Worm (Caenorhabditis elegans) whole organism, young adult: Measurements from ENCODE around the gene trxr-2.
A peak's percentile ranks its signal among the peaks of the same experiment; 100 is the strongest.

Source experiments
- B0261.1 ChIP-seq: sonication (generic microtip); optimal IDR thresholded peaks from 2 replicates; lab custom pipeline; 2016; ENCODE audit warnings: mild to moderate bottlenecking, missing genetic modification characterization, moderate library complexity, missing compliant biosample characterization
- D2030.7 ChIP-seq: fragments of 200-800 bp; sonication (Bioruptor generic); IDR thresholded peaks from 2 replicates; pipeline ENCODE4 v1.3.6; 2022; ENCODE audit warnings: missing genetic modification reagents, missing genetic modification characterization, missing compliant biosample characterization
- F33H1.4 ChIP-seq: fragments of 200-800 bp; sonication (Bioruptor generic); IDR thresholded peaks from 2 replicates; pipeline ENCODE4 v1.3.6; 2022; ENCODE audit warnings: missing genetic modification reagents, missing genetic modification characterization, missing compliant biosample characterization
- F39B2.1 ChIP-seq: fragments of 200-800 bp; sonication (Bioruptor generic); IDR thresholded peaks from 2 replicates; pipeline ENCODE4 v1.3.6; 2022; ENCODE audit warnings: missing genetic modification reagents, missing genetic modification characterization, missing compliant biosample characterization
- F49E8.2 ChIP-seq: sonication (generic microtip); optimal IDR thresholded peaks from 3 replicates; lab custom pipeline; 2017; ENCODE audit warnings: missing genetic modification characterization, mild to moderate bottlenecking, missing compliant biosample characterization, antibody characterized with exemption, moderate library complexity; ENCODE audit not compliant: insufficient read depth
- F55B11.4 ChIP-seq: sonication (generic microtip); optimal IDR thresholded peaks from 2 replicates; lab custom pipeline; 2016; ENCODE audit warnings: missing compliant biosample characterization, missing genetic modification characterization, borderline replicate concordance; ENCODE audit not compliant: insufficient read depth
- K11D2.4 ChIP-seq: fragments of 200-800 bp; sonication (Bioruptor generic); IDR thresholded peaks from 2 replicates; pipeline ENCODE4 v1.3.6; 2022; ENCODE audit warnings: missing genetic modification reagents, missing genetic modification characterization, missing compliant biosample characterization
- K12H6.12 ChIP-seq: fragments of 200-800 bp; sonication (Bioruptor generic); optimal IDR thresholded peaks from 2 replicates; lab custom pipeline; 2018; ENCODE audit warnings: mild to moderate bottlenecking, missing genetic modification characterization, missing compliant biosample characterization
- Y53F4B.3 ChIP-seq: fragments of 200-800 bp; sonication (Bioruptor generic); IDR thresholded peaks from 2 replicates; pipeline ENCODE4 v1.3.6; 2022; ENCODE audit warnings: missing genetic modification reagents, missing genetic modification characterization, missing compliant biosample characterization
- Y53G8AR.9 ChIP-seq: fragments of 200-800 bp; sonication (Bioruptor generic); conservative IDR thresholded peaks from 2 replicates; pipeline ENCODE4 v1.3.6; 2022; ENCODE audit warnings: missing genetic modification reagents, missing genetic modification characterization, missing compliant biosample characterization
- aptf-2 ChIP-seq: fragments of 200-800 bp; sonication (Bioruptor generic); conservative IDR thresholded peaks from 2 replicates; pipeline ENCODE4 v1.3.6; 2022; ENCODE audit warnings: missing genetic modification reagents, missing genetic modification characterization, missing compliant biosample characterization
- aptf-3 ChIP-seq: fragments of 200-800 bp; sonication (Bioruptor generic); IDR thresholded peaks from 2 replicates; pipeline ENCODE4 v1.3.6; 2022; ENCODE audit warnings: missing genetic modification characterization, missing compliant biosample characterization
- atf-7 ChIP-seq: sonication (generic microtip); optimal IDR thresholded peaks from 2 replicates; lab custom pipeline; 2017; ENCODE audit warnings: mild to moderate bottlenecking, missing genetic modification characterization, missing compliant biosample characterization
- attf-3 ChIP-seq: fragments of 200-800 bp; sonication (Bioruptor generic); conservative IDR thresholded peaks from 2 replicates; pipeline ENCODE4 v1.3.6; 2022; ENCODE audit warnings: missing genetic modification reagents, missing genetic modification characterization, missing compliant biosample characterization
- attf-5 ChIP-seq: fragments of 200-800 bp; sonication (Bioruptor generic); optimal IDR thresholded peaks from 2 replicates; lab custom pipeline; 2018; ENCODE audit warnings: mild to moderate bottlenecking, missing genetic modification characterization, missing compliant biosample characterization
- ceh-100 ChIP-seq: fragments of 200-800 bp; sonication (Bioruptor generic); IDR thresholded peaks from 2 replicates; pipeline ENCODE4 v1.3.6; 2022; ENCODE audit warnings: missing genetic modification reagents, missing genetic modification characterization, missing compliant biosample characterization
- chd-7 ChIP-seq: sonication (generic microtip); optimal IDR thresholded peaks from 2 replicates; lab custom pipeline; 2016; ENCODE audit warnings: mild to moderate bottlenecking, missing genetic modification characterization, moderate library complexity, missing compliant biosample characterization
- dpl-1 ChIP-seq: fragments of 150-350 bp; optimal IDR thresholded peaks from 2 replicates; lab custom pipeline; 2014; ENCODE audit warnings: missing biosample characterization, missing genetic modification reagents, missing genetic modification characterization
- efl-1 ChIP-seq: fragments of 150-350 bp; optimal IDR thresholded peaks from 2 replicates; lab custom pipeline; 2014; ENCODE audit warnings: missing biosample characterization, missing genetic modification reagents, missing genetic modification characterization
- egl-18 ChIP-seq: fragments of 200-800 bp; sonication (Bioruptor generic); IDR thresholded peaks from 2 replicates; pipeline ENCODE4 v1.3.6; 2022; ENCODE audit warnings: missing genetic modification reagents, missing genetic modification characterization, missing compliant biosample characterization
- hlh-12 ChIP-seq: sonication (generic microtip); optimal IDR thresholded peaks from 2 replicates; lab custom pipeline; 2016; ENCODE audit warnings: missing genetic modification characterization, missing compliant biosample characterization
- hlh-26 ChIP-seq: fragments of 200-800 bp; sonication (Bioruptor generic); conservative IDR thresholded peaks from 2 replicates; pipeline ENCODE4 v1.3.6; 2022; ENCODE audit warnings: missing genetic modification reagents, missing genetic modification characterization, missing compliant biosample characterization
- hmg-1.2 ChIP-seq: fragments of 200-800 bp; sonication (Bioruptor generic); IDR thresholded peaks from 2 replicates; pipeline ENCODE4 v1.3.6; 2022; ENCODE audit warnings: missing genetic modification reagents, missing genetic modification characterization, missing compliant biosample characterization
- hrde-1 ChIP-seq: sonication (generic microtip); optimal IDR thresholded peaks from 2 replicates; lab custom pipeline; 2016; ENCODE audit warnings: missing genetic modification characterization, mild to moderate bottlenecking, missing compliant biosample characterization, moderate library complexity, missing genotype, missing genetic modification reagents, borderline replicate concordance
- lin-26 ChIP-seq: fragments of 200-800 bp; sonication (Bioruptor generic); IDR thresholded peaks from 2 replicates; pipeline ENCODE4 v1.3.6; 2022; ENCODE audit warnings: missing genetic modification reagents, missing genetic modification characterization, missing compliant biosample characterization
- lin-35 ChIP-seq, 3 experiments: fragments of 150-350 bp in 2 of 3; sonication (generic microtip) in 1 of 3; optimal IDR thresholded peaks; 2 replicates each; lab custom pipeline; 2014 to 2018; ENCODE audit warnings: missing biosample characterization in 3 of 3, missing genetic modification characterization in 3 of 3, missing genetic modification reagents in 3 of 3
- madf-6 ChIP-seq: fragments of 200-800 bp; sonication (Bioruptor generic); IDR thresholded peaks from 2 replicates; pipeline ENCODE4 v1.3.6; 2022; ENCODE audit warnings: missing genetic modification reagents, missing genetic modification characterization, missing compliant biosample characterization
- madf-8 ChIP-seq: fragments of 200-800 bp; sonication (Bioruptor generic); conservative IDR thresholded peaks from 2 replicates; pipeline ENCODE4 v1.3.6; 2022; ENCODE audit warnings: missing genetic modification reagents, missing genetic modification characterization, missing compliant biosample characterization
- mel-28 ChIP-seq: sonication (generic microtip); optimal IDR thresholded peaks from 2 replicates; lab custom pipeline; 2016; ENCODE audit warnings: borderline replicate concordance, mild to moderate bottlenecking, missing genetic modification characterization, missing compliant biosample characterization
- mes-4 ChIP-seq: sonication (generic microtip); optimal IDR thresholded peaks from 2 replicates; lab custom pipeline; 2016; ENCODE audit warnings: missing genotype, missing genetic modification characterization, missing compliant biosample characterization
- nfya-2 ChIP-seq: fragments of 200-800 bp; sonication (Bioruptor generic); IDR thresholded peaks from 2 replicates; pipeline ENCODE4 v1.3.6; 2022; ENCODE audit warnings: missing genetic modification reagents, missing genetic modification characterization, missing compliant biosample characterization
- nfyb-1 ChIP-seq: fragments of 200-800 bp; sonication (Bioruptor generic); IDR thresholded peaks from 2 replicates; pipeline ENCODE4 v1.3.6; 2022; ENCODE audit warnings: missing genetic modification reagents, missing genetic modification characterization, missing compliant biosample characterization
- pbrm-1 ChIP-seq: fragments of 200-800 bp; sonication (Bioruptor generic); IDR thresholded peaks from 2 replicates; pipeline ENCODE4 v1.3.6; 2022; ENCODE audit warnings: missing genetic modification reagents, missing genetic modification characterization, missing compliant biosample characterization
- repo-1 ChIP-seq: sonication (generic microtip); optimal IDR thresholded peaks from 2 replicates; lab custom pipeline; 2017; ENCODE audit warnings: mild to moderate bottlenecking, missing genetic modification characterization, missing compliant biosample characterization
- snpc-3.4 ChIP-seq: sonication (generic microtip); optimal IDR thresholded peaks from 2 replicates; lab custom pipeline; 2017; ENCODE audit warnings: missing genetic modification characterization, mild to moderate bottlenecking, missing compliant biosample characterization, antibody characterized with exemption, moderate library complexity, missing genotype, missing genetic modification reagents
- unc-62 ChIP-seq: fragments of 150-350 bp; optimal IDR thresholded peaks from 2 replicates; lab custom pipeline; 2014; ENCODE audit warnings: missing biosample characterization, missing genetic modification reagents, missing genetic modification characterization
- xnd-1 ChIP-seq: sonication (generic microtip); optimal IDR thresholded peaks from 2 replicates; lab custom pipeline; 2016; ENCODE audit warnings: missing genotype, missing genetic modification reagents, missing genetic modification characterization, missing compliant biosample characterization
- zfh-2 ChIP-seq: fragments of 200-800 bp; sonication (Bioruptor generic); conservative IDR thresholded peaks from 2 replicates; pipeline ENCODE4 v1.3.6; 2022; ENCODE audit warnings: missing genetic modification reagents, missing genetic modification characterization, missing compliant biosample characterization
- ztf-25 ChIP-seq: fragments of 200-800 bp; sonication (Bioruptor generic); IDR thresholded peaks from 2 replicates; pipeline ENCODE4 v1.3.6; 2022; ENCODE audit warnings: missing genetic modification reagents, missing genetic modification characterization, missing compliant biosample characterization

trxr-2 gene

DNA sequence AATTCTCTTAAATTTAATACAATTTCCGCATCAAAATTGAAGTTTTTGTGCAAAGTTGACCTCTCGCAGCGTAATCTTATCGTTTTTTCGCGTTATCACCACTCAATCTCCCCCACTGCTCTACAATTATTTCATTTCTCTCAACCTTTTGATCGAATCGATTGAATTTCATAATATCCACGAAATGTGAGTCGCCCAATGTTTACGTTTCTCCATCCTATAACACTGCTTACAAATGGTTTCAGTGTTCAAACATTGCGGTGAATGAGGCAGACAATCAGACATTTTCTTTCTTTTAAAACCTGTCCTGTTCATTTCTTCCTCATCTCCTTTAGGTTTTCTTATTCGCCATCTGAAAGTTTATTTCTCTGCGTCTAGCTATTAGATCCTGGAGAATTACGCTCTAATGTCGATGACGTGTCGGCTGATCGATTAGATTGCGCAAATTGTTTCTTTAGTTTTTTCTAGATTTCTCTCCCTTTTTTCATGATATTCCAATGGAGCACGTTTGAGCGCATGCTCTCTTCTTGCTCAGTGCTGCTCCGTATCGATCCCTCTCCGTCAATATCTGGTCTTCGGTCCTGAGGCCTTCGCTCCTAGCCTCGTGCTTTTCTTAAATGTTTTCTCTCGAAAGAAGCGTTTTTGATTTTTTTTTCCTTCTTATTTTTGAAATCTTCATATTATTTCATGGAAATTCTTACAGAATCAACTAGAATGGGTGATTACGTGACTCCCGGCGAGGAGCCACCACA is 8.5 kb upstream of the trxr-2 start, which contains the start of gene unc-32 (continued):
- no peak for TF ChIP-seq snpc-3.4 (tag; lab: Kevin White, UChicago)
- peak; percentile 24 for TF ChIP-seq K12H6.12 (tag; lab: Kevin White, UChicago)
- TF ChIP-seq egl-18 (GFP tag; lab: Robert Waterston, UW): no peak
- TF ChIP-seq K11D2.4 (GFP tag; lab: Robert Waterston, UW): no peak
- TF ChIP-seq lin-26 (GFP tag; lab: Robert Waterston, UW): no peak
- no peak for TF ChIP-seq xnd-1
- TF ChIP-seq zfh-2 (GFP tag; lab: Robert Waterston, UW): peak; percentile 59
- TF ChIP-seq chd-7: peak; percentile 21
- TF ChIP-seq F39B2.1 (GFP tag; lab: Robert Waterston, UW): no peak
- TF ChIP-seq lin-35 (GFP tag; optimal IDR thresholded peaks at IDR 0.05; lab: Kevin White, UChicago): peak in 1 of 3 experiments; percentile 53
- TF ChIP-seq B0261.1 (tag; lab: Kevin White, UChicago): no peak
- no peak for TF ChIP-seq mel-28 (tag; lab: Kevin White, UChicago)
- no peak for TF ChIP-seq ceh-100
- no peak for TF ChIP-seq hrde-1 (tag; lab: Kevin White, UChicago)
- peak; percentile 22 for TF ChIP-seq attf-5 (GFP tag; lab: Kevin White, UChicago)
- no peak for TF ChIP-seq mes-4 (tag; lab: Kevin White, UChicago)
- TF ChIP-seq, all 124 proteins: peak for 14

DNA sequence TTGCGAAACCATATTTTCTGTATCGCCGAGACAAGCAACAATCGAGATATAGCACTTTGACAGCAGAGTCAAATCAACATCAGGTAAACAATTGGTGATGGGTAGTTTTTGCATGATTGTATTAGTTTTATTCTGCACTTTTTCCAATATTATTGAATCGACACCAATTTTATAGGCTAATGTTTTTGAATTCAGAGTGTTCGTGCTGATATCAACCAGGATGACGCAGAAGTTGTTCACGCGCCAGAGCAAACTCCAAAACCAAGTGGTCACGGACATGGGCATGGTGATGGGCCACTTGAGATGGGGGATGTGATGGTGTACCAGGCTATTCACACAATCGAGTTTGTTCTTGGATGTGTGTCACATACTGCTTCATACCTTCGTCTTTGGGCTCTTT is 3.4 kb upstream of the trxr-2 start:
- TF ChIP-seq atf-7 (tag; lab: Kevin White, UChicago): no peak
- TF ChIP-seq attf-3: no peak

DNA sequence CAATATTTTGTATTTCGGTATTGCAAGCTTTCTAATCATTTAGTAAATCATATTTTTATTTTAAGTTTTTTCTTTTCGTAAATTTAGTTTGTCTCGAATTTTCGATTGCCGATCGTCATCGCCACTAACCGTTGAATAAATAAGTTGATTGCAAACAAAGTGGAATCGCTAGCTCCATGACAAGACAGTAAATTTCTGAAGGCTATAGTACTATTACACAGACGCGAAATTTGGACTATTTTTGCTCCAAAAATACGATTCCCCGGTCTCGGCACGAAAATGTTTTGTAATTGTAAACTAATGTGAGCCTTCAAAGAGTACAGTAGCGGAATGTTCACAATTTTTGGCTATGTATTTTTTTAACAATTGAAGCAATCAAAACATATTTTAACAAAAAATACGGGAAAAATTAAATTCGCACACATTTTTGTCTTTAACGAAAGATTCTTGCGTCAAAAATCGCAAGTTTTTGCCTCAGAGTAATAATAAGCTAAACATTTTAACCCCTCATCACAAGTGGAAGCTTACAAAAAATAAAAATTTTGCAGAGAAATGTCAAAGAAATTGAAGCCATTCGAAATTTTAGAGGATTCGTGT is 1.9 kb upstream of the trxr-2 start, which contains the start of gene tpk-1:
Gene tpk-1, plus strand, starts transcription at position 547 of the 597 bp plus-strand sequence.
- TF ChIP-seq nfya-2 (GFP tag; lab: Robert Waterston, UW) (no peak), unc-62 (no peak), atf-7 (tag; lab: Kevin White, UChicago) (peak; percentile 2), nfyb-1 (GFP tag; lab: Robert Waterston, UW) (peak; percentile 51; the same call in 1 of the 2 replicates), Y53G8AR.9 (GFP tag; lab: Robert Waterston, UW) (0 out of 2 replicates have a peak, but pooled peaks have one; percentile 45)

DNA sequence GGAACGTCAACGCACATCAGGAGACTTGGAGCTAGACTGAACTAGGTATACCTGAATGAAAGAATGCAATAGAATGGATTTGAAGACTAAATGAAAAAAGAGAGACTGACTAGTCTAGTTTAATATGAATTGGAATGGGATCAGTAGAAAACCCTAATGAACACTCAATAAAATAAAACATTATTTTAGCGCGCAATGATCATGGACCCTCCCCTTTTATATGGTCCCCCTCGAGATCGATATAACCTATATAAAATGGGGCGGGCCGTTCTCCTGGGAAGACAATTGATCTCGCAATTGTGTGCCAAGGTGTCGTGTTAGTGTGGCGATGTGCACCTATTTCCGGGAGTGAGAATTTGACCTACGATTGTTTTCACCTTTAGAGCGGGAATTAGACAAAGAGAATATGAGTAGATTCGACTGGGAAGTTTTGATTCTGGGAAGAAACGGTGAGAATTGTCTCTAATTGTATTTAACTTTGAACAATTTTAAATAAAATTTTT is 4.4 kb downstream of the trxr-2 start, which contains the start of gene cdc-25.3:
Gene cdc-25.3, minus strand, starts transcription at position 51 of the 503 bp plus-strand sequence.
- no peak for TF ChIP-seq repo-1 (tag; lab: Kevin White, UChicago)
- TF ChIP-seq F39B2.1 (GFP tag; lab: Robert Waterston, UW): no peak
- TF ChIP-seq D2030.7: no peak
- peak; percentile 27 for TF ChIP-seq xnd-1
- TF ChIP-seq madf-6 (GFP tag; lab: Robert Waterston, UW): peak; percentile 85
- TF ChIP-seq Y53F4B.3 (GFP tag; lab: Robert Waterston, UW): no peak
- TF ChIP-seq F55B11.4 (tag; lab: Kevin White, UChicago): no peak
- TF ChIP-seq madf-8: peak; percentile 27; the same call in 1 of the 2 replicates
- no peak for TF ChIP-seq F49E8.2 (tag; lab: Kevin White, UChicago)
- peak; percentile 17 for TF ChIP-seq dpl-1
- peak; percentile 70 for TF ChIP-seq efl-1 (GFP tag; lab: Kevin White, UChicago)
- TF ChIP-seq ztf-25 (GFP tag; lab: Robert Waterston, UW): 0 out of 2 replicates have a peak, but pooled peaks have one; percentile 13
- TF ChIP-seq hmg-1.2 (GFP tag; lab: Robert Waterston, UW): peak; percentile 26; the same call in 1 of the 2 replicates
- TF ChIP-seq aptf-3 (GFP tag; lab: Robert Waterston, UW): peak; percentile 87
- no peak for TF ChIP-seq hlh-26 (GFP tag; lab: Robert Waterston, UW)
- TF ChIP-seq F33H1.4 (GFP tag; lab: Robert Waterston, UW): peak; percentile 26; the same call in 1 of the 2 replicates
- TF ChIP-seq mel-28 (tag; lab: Kevin White, UChicago): no peak
- no peak for TF ChIP-seq Y53G8AR.9 (GFP tag; lab: Robert Waterston, UW)
- no peak for TF ChIP-seq pbrm-1 (GFP tag; lab: Robert Waterston, UW)
- TF ChIP-seq hlh-12: no peak
- TF ChIP-seq aptf-2 (GFP tag; lab: Robert Waterston, UW): peak; percentile 99
